Worm (Caenorhabditis elegans) whole organism, late embryonic: ENCODE data around the gene srbc-6.

ENCODE experiments used
- C08G9.2 ChIP-seq: sonication (generic microtip); optimal IDR thresholded peaks from 2 replicates; lab custom pipeline; 2016; ENCODE audit warnings: mild to moderate bottlenecking, missing genetic modification characterization, moderate library complexity, missing compliant biosample characterization
- K02D7.2 ChIP-seq: sonication (generic microtip); optimal IDR thresholded peaks from 2 replicates; lab custom pipeline; 2017; ENCODE audit warnings: mild to moderate bottlenecking, missing genetic modification characterization, missing compliant biosample characterization
- T23F11.4 ChIP-seq: fragments of 200-800 bp; sonication (Bioruptor generic); optimal IDR thresholded peaks from 2 replicates; lab custom pipeline; 2018; ENCODE audit warnings: mild to moderate bottlenecking, missing genetic modification characterization, missing compliant biosample characterization
- Y22D7AL.16 ChIP-seq: sonication (generic microtip); optimal IDR thresholded peaks from 2 replicates; lab custom pipeline; 2016; ENCODE audit warnings: missing genetic modification characterization, missing compliant biosample characterization
- ceh-14 ChIP-seq: sonication (generic microtip); optimal IDR thresholded peaks from 2 replicates; lab custom pipeline; 2016; ENCODE audit warnings: missing genotype, missing genetic modification characterization, missing compliant biosample characterization
- ceh-18 ChIP-seq: sonication (generic microtip); optimal IDR thresholded peaks from 2 replicates; lab custom pipeline; 2016; ENCODE audit warnings: missing genetic modification characterization, missing compliant biosample characterization
- ceh-30 ChIP-seq: fragments of 150-350 bp; optimal IDR thresholded peaks from 2 replicates; lab custom pipeline; 2014; ENCODE audit warnings: missing biosample characterization, missing genetic modification characterization
- ceh-31 ChIP-seq: sonication (generic microtip); optimal IDR thresholded peaks from 2 replicates; lab custom pipeline; 2016; ENCODE audit warnings: missing genetic modification characterization, missing compliant biosample characterization
- ceh-34 ChIP-seq: sonication (generic microtip); optimal IDR thresholded peaks from 2 replicates; lab custom pipeline; 2016; ENCODE audit warnings: mild to moderate bottlenecking, missing genetic modification characterization, missing compliant biosample characterization
- ceh-45 ChIP-seq: fragments of 200-800 bp; sonication (Bioruptor generic); IDR thresholded peaks from 2 replicates; pipeline ENCODE4 v1.3.6; 2022; ENCODE audit warnings: missing genetic modification reagents, missing genetic modification characterization, missing compliant biosample characterization
- ceh-48 ChIP-seq: sonication (generic microtip); optimal IDR thresholded peaks from 2 replicates; lab custom pipeline; 2016; ENCODE audit warnings: missing genetic modification characterization, inconsistent platforms, missing compliant biosample characterization
- che-1 ChIP-seq: sonication (generic microtip); optimal IDR thresholded peaks from 2 replicates; lab custom pipeline; 2016; ENCODE audit warnings: mild to moderate bottlenecking, missing genetic modification characterization, missing compliant biosample characterization
- dmd-4 ChIP-seq: sonication (generic microtip); optimal IDR thresholded peaks from 2 replicates; lab custom pipeline; 2016; ENCODE audit warnings: borderline replicate concordance, missing genetic modification characterization, missing compliant biosample characterization
- dve-1 ChIP-seq: sonication (generic microtip); optimal IDR thresholded peaks from 2 replicates; lab custom pipeline; 2017; ENCODE audit warnings: antibody characterized with exemption, mild to moderate bottlenecking, missing genetic modification characterization, missing compliant biosample characterization
- elt-2 ChIP-seq: sonication (generic microtip); optimal IDR thresholded peaks from 2 replicates; lab custom pipeline; 2016; ENCODE audit warnings: missing genetic modification reagents, missing genetic modification characterization, missing compliant biosample characterization
- ets-4 ChIP-seq: sonication (generic microtip); optimal IDR thresholded peaks from 2 replicates; lab custom pipeline; 2016; ENCODE audit warnings: missing genetic modification characterization, missing compliant biosample characterization
- eyg-1 ChIP-seq: sonication (generic microtip); optimal IDR thresholded peaks from 2 replicates; lab custom pipeline; 2016; ENCODE audit warnings: missing genotype, missing genetic modification characterization, missing compliant biosample characterization
- gmeb-2 ChIP-seq: sonication (generic microtip); optimal IDR thresholded peaks from 2 replicates; lab custom pipeline; 2016; ENCODE audit warnings: missing genetic modification characterization, inconsistent platforms, missing compliant biosample characterization
- hlh-13 ChIP-seq: fragments of 200-800 bp; sonication (Bioruptor generic); optimal IDR thresholded peaks from 2 replicates; lab custom pipeline; 2018; ENCODE audit warnings: mild to moderate bottlenecking, missing genetic modification characterization, missing compliant biosample characterization
- hlh-8 ChIP-seq: sonication (generic microtip); optimal IDR thresholded peaks from 2 replicates; lab custom pipeline; 2016; ENCODE audit warnings: missing genotype, missing genetic modification characterization, missing compliant biosample characterization
- mec-3 ChIP-seq: sonication (generic microtip); optimal IDR thresholded peaks from 2 replicates; lab custom pipeline; 2016; ENCODE audit warnings: borderline replicate concordance, missing genetic modification characterization, missing compliant biosample characterization
- nhr-11 ChIP-seq: fragments of 150-350 bp; optimal IDR thresholded peaks from 2 replicates; lab custom pipeline; 2014; ENCODE audit warnings: missing biosample characterization, missing genetic modification characterization
- nhr-232 ChIP-seq: sonication (generic microtip); optimal IDR thresholded peaks from 2 replicates; lab custom pipeline; 2016; ENCODE audit warnings: missing genetic modification characterization, missing compliant biosample characterization
- pat-9 ChIP-seq: fragments of 200-800 bp; sonication (Bioruptor generic); optimal IDR thresholded peaks from 2 replicates; lab custom pipeline; 2018; ENCODE audit warnings: mild to moderate bottlenecking, missing genetic modification characterization, moderate library complexity, missing compliant biosample characterization
- pqm-1 ChIP-seq: sonication (generic microtip); optimal IDR thresholded peaks from 2 replicates; lab custom pipeline; 2016; ENCODE audit warnings: missing genetic modification characterization, missing compliant biosample characterization
- ref-2 ChIP-seq: sonication (generic microtip); optimal IDR thresholded peaks from 2 replicates; lab custom pipeline; 2016; ENCODE audit warnings: missing genetic modification characterization, missing compliant biosample characterization
- sdc-2 ChIP-seq: sonication (generic microtip); optimal IDR thresholded peaks from 2 replicates; lab custom pipeline; 2016; ENCODE audit warnings: missing genotype, missing genetic modification characterization, missing compliant biosample characterization
- syd-9 ChIP-seq: sonication (generic microtip); optimal IDR thresholded peaks from 2 replicates; lab custom pipeline; 2016; ENCODE audit warnings: mild to moderate bottlenecking, missing genetic modification characterization, moderate library complexity, missing compliant biosample characterization
- ttx-3 ChIP-seq: sonication (generic microtip); optimal IDR thresholded peaks from 2 replicates; lab custom pipeline; 2016; ENCODE audit warnings: missing genetic modification reagents, missing genetic modification characterization, missing compliant biosample characterization

srbc-6 gene

DNA sequence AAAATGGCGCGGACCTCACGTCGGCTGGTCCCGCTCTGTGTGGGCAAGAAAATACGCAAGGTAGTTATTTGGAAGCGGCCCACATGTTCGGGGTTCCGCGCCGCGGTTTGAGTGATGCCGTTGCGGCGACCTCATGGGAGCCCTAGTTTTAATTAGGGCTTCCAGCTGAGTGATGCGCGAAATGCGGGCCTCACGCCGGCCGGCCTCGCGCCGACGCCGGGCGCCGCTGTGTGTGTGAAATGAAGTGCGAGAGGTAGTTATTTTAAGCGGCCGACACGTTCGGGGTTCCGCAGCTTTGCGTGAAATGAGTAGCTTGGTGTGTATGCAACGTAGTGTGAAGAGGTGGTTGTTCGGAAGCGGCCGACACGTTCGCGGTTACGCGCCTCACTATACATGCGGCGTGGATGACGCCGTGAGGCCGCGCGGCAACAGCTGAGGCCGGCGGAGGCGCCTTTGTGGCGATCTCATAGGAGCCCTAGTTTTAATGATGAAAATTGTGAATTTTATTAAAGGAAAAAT is 20.0 kb upstream of the srbc-6 start:
- TF ChIP-seq sdc-2 (peak; percentile 6), ceh-34 (tag; lab: Kevin White, UChicago) (peak; percentile 29), ceh-48 (tag; lab: Kevin White, UChicago) (no peak), ref-2 (peak; percentile 22), eyg-1 (tag; lab: Kevin White, UChicago) (no peak), ceh-31 (peak; percentile 9)

DNA sequence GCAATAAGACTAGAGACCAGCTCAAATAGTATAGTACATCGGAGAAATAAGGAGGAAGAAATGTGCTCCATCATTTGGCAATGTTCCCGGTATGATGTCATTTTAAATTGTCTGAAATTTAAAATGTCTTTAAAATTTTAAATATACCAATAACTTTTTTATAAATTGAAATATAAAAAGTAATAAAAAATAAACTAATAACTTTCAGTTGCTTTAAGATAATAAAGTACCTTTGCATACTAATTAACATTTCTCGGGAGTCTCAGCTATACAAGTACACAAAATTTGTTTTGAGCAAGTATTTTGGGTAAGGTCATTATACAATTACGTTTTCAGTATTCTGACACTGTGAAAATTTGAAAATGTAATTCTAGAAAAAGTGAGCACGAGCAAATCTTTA is 18.1 kb upstream of the srbc-6 start, which contains the start of gene srab-6:
Gene srab-6 (minus strand): TSS at position 101 of the 400 bp plus-strand sequence.
- TF ChIP-seq ets-4 (tag; lab: Kevin White, UChicago) (no peak), nhr-11 (tag; lab: Kevin White, UChicago) (no peak), pat-9 (tag; lab: Kevin White, UChicago) (no peak), gmeb-2 (tag; lab: Kevin White, UChicago) (no peak), ceh-14 (no peak), che-1 (no peak), ceh-18 (tag; lab: Kevin White, UChicago) (no peak), ceh-30 (tag; lab: Kevin White, UChicago) (no peak), pqm-1 (tag; lab: Kevin White, UChicago) (no peak), T23F11.4 (GFP tag; lab: Kevin White, UChicago) (no peak), hlh-13 (GFP tag; lab: Kevin White, UChicago) (no peak), ttx-3 (tag; lab: Kevin White, UChicago) (no peak), ceh-34 (tag; lab: Kevin White, UChicago) (no peak), sdc-2 (no peak), K02D7.2 (tag; lab: Kevin White, UChicago) (no peak)

DNA sequence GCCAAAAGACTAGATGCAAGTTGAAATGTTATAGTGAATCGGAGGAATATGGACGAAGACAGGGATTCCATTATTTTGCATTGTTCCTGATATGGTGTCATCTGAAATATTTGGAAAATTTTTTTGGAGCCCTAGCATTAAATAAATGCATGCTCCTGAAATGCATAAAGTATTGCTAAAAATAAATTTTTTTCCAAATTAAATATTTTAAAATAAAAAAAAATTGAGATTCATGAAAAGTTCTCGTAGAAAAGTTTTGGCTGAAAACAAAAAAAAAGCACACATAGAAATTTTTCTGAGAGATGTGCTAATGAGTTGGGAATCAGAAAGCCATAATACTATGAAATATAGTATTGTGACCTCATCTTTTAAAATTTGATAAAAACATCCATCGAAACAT is 14.9 kb upstream of the srbc-6 start, which contains the start of gene srab-7:
Gene srab-7 (minus strand): TSS at position 101 of the 400 bp plus-strand sequence.
- TF ChIP-seq dmd-4 (tag; lab: Kevin White, UChicago) = no peak
- TF ChIP-seq dve-1 = no peak

DNA sequence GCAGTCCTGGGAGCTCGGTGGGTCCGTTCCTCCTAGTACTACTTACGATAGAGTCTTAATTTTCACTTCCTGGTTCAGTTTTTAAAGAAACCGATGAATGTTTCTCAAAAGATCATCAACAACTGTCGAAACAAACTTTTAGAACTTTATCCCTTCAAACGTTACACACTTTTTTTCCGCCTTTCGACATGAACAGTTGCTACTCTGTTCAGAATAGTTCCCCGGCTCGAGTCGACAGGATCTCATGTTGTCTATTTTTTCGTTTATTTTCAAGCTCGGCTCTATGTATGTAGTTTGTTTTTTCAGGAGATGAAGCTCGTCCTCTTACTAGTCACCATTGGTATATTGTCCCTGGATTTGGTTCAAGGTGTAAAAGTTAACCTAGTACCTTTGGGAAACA is 13.2 kb upstream of the srbc-6 start, which contains the start of gene exh-1:
Gene exh-1 (plus strand): TSS at position 301 of the 400 bp plus-strand sequence.
- TF ChIP-seq Y22D7AL.16 (tag; lab: Kevin White, UChicago) (no peak), hlh-8 (no peak)

DNA sequence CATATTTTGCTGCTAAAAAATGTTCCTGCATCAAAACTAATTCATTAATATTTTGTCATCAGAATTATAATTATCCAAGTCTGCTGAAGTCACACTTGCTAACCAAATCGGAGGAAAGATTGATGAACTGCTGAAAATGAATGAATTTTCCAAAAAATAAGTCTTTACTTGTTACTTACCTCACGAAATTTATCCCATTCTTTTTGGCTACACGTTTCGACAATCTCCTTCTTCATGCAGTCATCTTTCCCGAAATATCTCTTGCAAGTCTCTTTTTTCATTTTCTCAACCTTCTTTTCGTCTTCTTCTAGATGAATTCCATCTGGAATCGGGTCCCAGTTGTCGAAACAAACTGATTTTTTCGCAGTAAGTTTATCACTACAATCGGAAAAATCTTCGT is 11.6 kb upstream of the srbc-6 start:
- TF ChIP-seq C08G9.2 (tag; lab: Kevin White, UChicago) (no peak), elt-2 (tag; lab: Kevin White, UChicago) (no peak), pqm-1 (tag; lab: Kevin White, UChicago) (no peak)
- TF ChIP-seq, all 69 proteins: peak for 0

DNA sequence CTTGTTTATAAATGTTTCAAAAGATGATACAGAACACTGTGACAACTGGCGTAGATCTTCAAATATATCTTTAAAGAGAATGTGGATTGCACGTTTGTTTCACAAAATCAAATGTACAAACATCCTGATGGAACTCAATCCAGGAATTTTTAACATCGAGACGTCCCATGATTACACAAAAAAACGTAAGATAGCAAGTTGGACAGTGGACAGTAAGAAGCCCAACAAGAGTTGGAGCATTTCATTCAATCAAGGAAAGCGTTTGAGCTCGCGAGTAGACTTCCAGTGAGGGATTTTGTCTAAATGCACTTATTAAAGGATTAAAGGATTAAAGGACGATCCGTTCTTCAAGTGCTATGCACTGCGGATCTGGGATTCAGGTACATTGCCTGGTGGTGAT is 10.7 kb upstream of the srbc-6 start, which contains the start of gene C36C5.12:
Gene C36C5.12 (minus strand): TSS at position 101 of the 400 bp plus-strand sequence.
- TF ChIP-seq ceh-45 (GFP tag; lab: Robert Waterston, UW) = no peak
- TF ChIP-seq nhr-232 (tag; lab: Kevin White, UChicago) = no peak
- TF ChIP-seq hlh-13 (GFP tag; lab: Kevin White, UChicago) = no peak
- no peak for TF ChIP-seq ceh-48 (tag; lab: Kevin White, UChicago)
- TF ChIP-seq C08G9.2 (tag; lab: Kevin White, UChicago) = no peak
- TF ChIP-seq dve-1 = no peak

DNA sequence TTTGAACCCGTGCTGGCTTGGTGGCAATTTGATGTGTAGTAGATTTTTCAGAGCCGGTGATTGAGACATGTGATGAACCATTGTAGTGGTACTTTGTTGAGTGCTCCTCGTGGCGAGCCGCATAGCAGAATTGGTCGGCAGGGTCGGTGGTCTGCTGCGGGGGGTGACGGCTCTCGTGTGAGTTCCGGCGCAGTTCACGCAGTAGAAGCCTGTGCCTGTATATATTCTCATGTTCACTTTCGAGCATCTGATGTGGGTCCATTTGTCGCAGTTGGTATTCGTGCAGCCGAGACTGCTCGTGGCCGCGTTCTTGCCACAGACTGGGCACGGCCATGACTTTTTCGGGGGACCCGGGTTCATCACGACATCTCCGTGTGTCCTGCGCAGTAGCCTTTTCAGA is 7.6 kb upstream of the srbc-6 start:
- no peak for TF ChIP-seq syd-9
- TF ChIP-seq hlh-8 = no peak
- TF ChIP-seq mec-3 (tag; lab: Kevin White, UChicago) = no peak
